Fruit fly (Drosophila melanogaster): Measurements from ENCODE around the gene Dnaaf5.
A peak's percentile ranks its signal among the peaks of the same experiment; 100 is the strongest.

Dnaaf5 gene

dm6 chr3R:14332735-14333134 lies 28.9 kb downstream of the Dnaaf5 start (continued):
- peak; percentile 22; the same call in 1 of the 2 replicates for TF ChIP-seq esg (GFP tag; conservative IDR thresholded peaks at IDR 0.05)
- no peak for TF ChIP-seq CG34422 (GFP tag; IDR thresholded peaks at IDR 0.05)
- peak; percentile 49 for TF ChIP-seq nmo (GFP tag; optimal IDR thresholded peaks at IDR 0.05)
- TF ChIP-seq stwl (tag; optimal IDR thresholded peaks at IDR 0.05): no peak
- TF ChIP-seq NFAT (GFP tag; IDR thresholded peaks at IDR 0.05): no peak
- TF ChIP-seq CG12391 (tag; optimal IDR thresholded peaks at IDR 0.05): peak; percentile 56
- TF ChIP-seq gem (tag; optimal IDR thresholded peaks at IDR 0.05): peak; percentile 65
- TF ChIP-seq CG8478 (optimal IDR thresholded peaks at IDR 0.05): no peak
- TF ChIP-seq Hmr (GFP tag; optimal IDR thresholded peaks at IDR 0.05): no peak
- TF ChIP-seq CG3065 (GFP tag; optimal IDR thresholded peaks at IDR 0.05): no peak
- peak; percentile 40 for TF ChIP-seq CG10979 (tag; optimal IDR thresholded peaks at IDR 0.05)
- no peak for TF ChIP-seq btn (GFP tag; optimal IDR thresholded peaks at IDR 0.05)
- no peak for TF ChIP-seq run (tag; optimal IDR thresholded peaks at IDR 0.05)
- TF ChIP-seq pho (GFP tag; optimal IDR thresholded peaks at IDR 0.05): no peak
- no peak for TF ChIP-seq gcm (GFP tag; optimal IDR thresholded peaks at IDR 0.05)
- peak; percentile 32 for TF ChIP-seq CoRest (tag; optimal IDR thresholded peaks at IDR 0.05)
- TF ChIP-seq CG3407 (GFP tag; optimal IDR thresholded peaks at IDR 0.05): no peak
- TF ChIP-seq MTF-1 (GFP tag; optimal IDR thresholded peaks at IDR 0.05; ENCODE audit: borderline replicate concordance): no peak
- TF ChIP-seq sens (GFP tag): peak; percentile 65
- no peak for TF ChIP-seq hkb (optimal IDR thresholded peaks at IDR 0.05)
- TF ChIP-seq hkb (GFP tag; IDR thresholded peaks at IDR 0.05): 0 out of 2 replicates have a peak, but pooled peaks have one; percentile 16
- TF ChIP-seq CG12942 (GFP tag; optimal IDR thresholded peaks at IDR 0.05): no peak
- TF ChIP-seq Oli (tag; optimal IDR thresholded peaks at IDR 0.05): peak; percentile 37
- TF ChIP-seq ssp (GFP tag; IDR thresholded peaks at IDR 0.05): no peak
- TF ChIP-seq CG9797 (GFP tag; optimal IDR thresholded peaks at IDR 0.05): no peak
- no peak for TF ChIP-seq kay (GFP tag; optimal IDR thresholded peaks at IDR 0.05)
- no peak for TF ChIP-seq CG6175 (GFP tag; IDR thresholded peaks at IDR 0.05)
- no peak for TF ChIP-seq sna (GFP tag; IDR thresholded peaks at IDR 0.05; ENCODE audit: partially characterized antibody)
- TF ChIP-seq odd (GFP tag; optimal IDR thresholded peaks at IDR 0.05): no peak
- peak; percentile 7 for TF ChIP-seq CG15011 (GFP tag; optimal IDR thresholded peaks at IDR 0.05)
- no peak for TF ChIP-seq tup (GFP tag; optimal IDR thresholded peaks at IDR 0.05)
- peak; percentile 55 for TF ChIP-seq CG2678 (tag; optimal IDR thresholded peaks at IDR 0.05)
- TF ChIP-seq gsb (GFP tag; IDR thresholded peaks at IDR 0.05): no peak
- TF ChIP-seq CG2120 (GFP tag; optimal IDR thresholded peaks at IDR 0.05): peak; percentile 15
- peak; percentile 10 for TF ChIP-seq CG4424 (GFP tag; optimal IDR thresholded peaks at IDR 0.05)
- no peak for TF ChIP-seq Awh (GFP tag; IDR thresholded peaks at IDR 0.05)
- TF ChIP-seq CG1602 (GFP tag; optimal IDR thresholded peaks at IDR 0.05): peak; percentile 7
- no peak for TF ChIP-seq CG2199 (GFP tag; IDR thresholded peaks at IDR 0.05)
- no peak for TF ChIP-seq CG9215 (GFP tag; IDR thresholded peaks at IDR 0.05)
- TF ChIP-seq HHEX (GFP tag; optimal IDR thresholded peaks at IDR 0.05): peak; percentile 24
- no peak for TF ChIP-seq CG1603 (tag; optimal IDR thresholded peaks at IDR 0.05)
- TF ChIP-seq CG14860 (GFP tag; IDR thresholded peaks at IDR 0.05; ENCODE audit: partially characterized antibody): no peak
- TF ChIP-seq prd (optimal IDR thresholded peaks at IDR 0.05): no peak
- TF ChIP-seq prd (GFP tag; IDR thresholded peaks at IDR 0.05): 0 out of 3 replicates have a peak, but pooled peaks have one; percentile 29
- TF ChIP-seq Mad (GFP tag; optimal IDR thresholded peaks at IDR 0.05): no peak
- TF ChIP-seq D19A (tag; optimal IDR thresholded peaks at IDR 0.05): no peak
- 0 out of 3 replicates have a peak, but pooled peaks have one; percentile 47 for TF ChIP-seq ci (GFP tag; IDR thresholded peaks at IDR 0.05)
- TF ChIP-seq kah (GFP tag; optimal IDR thresholded peaks at IDR 0.05): no peak
- peak; percentile 39 for TF ChIP-seq unpg (GFP tag; optimal IDR thresholded peaks at IDR 0.05)
- no peak for TF ChIP-seq mirr (GFP tag; optimal IDR thresholded peaks at IDR 0.05)
- no peak for TF ChIP-seq Spps (tag; optimal IDR thresholded peaks at IDR 0.05)
- TF ChIP-seq scrt (GFP tag; optimal IDR thresholded peaks at IDR 0.05): no peak
